Fruit fly (Drosophila melanogaster) whole organism, embryonic: ENCODE data around the gene CG42538.

Source experiments
- Adf1 ChIP-seq: fragments of 200-800 bp; sonication (Bioruptor generic); IDR thresholded peaks from 2 replicates; pipeline ENCODE4 v1.3.6; 2022; ENCODE audit warnings: missing biosample characterization, missing genetic modification characterization
- Aef1 ChIP-seq: fragments of 200-800 bp; sonication (Bioruptor generic); IDR thresholded peaks from 3 replicates; pipeline ENCODE4 v1.3.6; 2022; ENCODE audit warnings: missing biosample characterization, missing genetic modification characterization
- CG11398 ChIP-seq: fragments of 200-800 bp; sonication (Bioruptor generic); optimal IDR thresholded peaks from 2 replicates; lab custom pipeline; 2016; ENCODE audit warnings: missing biosample characterization, missing genetic modification characterization
- CG11560 ChIP-seq: fragments of 200-800 bp; sonication (Bioruptor generic); IDR thresholded peaks from 3 replicates; pipeline ENCODE4 v1.3.6; 2022; ENCODE audit warnings: missing biosample characterization, missing genetic modification characterization
- CG11695 ChIP-seq: fragments of 200-800 bp; sonication (Bioruptor generic); IDR thresholded peaks from 3 replicates; pipeline ENCODE4 v1.3.6; 2022; ENCODE audit warnings: missing biosample characterization, missing genetic modification characterization
- CG12155 ChIP-seq: fragments of 200-800 bp; sonication (Bioruptor generic); optimal IDR thresholded peaks from 3 replicates; lab custom pipeline; 2016; ENCODE audit warnings: missing biosample characterization, missing genetic modification characterization
- CG12659 ChIP-seq: fragments of 200-800 bp; sonication (Bioruptor generic); optimal IDR thresholded peaks from 3 replicates; lab custom pipeline; 2017; ENCODE audit warnings: mild to moderate bottlenecking, missing biosample characterization, missing genetic modification reagents, missing genetic modification characterization
- CG13123 ChIP-seq: fragments of 200-800 bp; sonication (Bioruptor generic); optimal IDR thresholded peaks from 2 replicates; lab custom pipeline; 2016; ENCODE audit warnings: missing biosample characterization, missing genetic modification characterization
- CG15696 ChIP-seq: fragments of 200-800 bp; sonication (Bioruptor generic); optimal IDR thresholded peaks from 2 replicates; lab custom pipeline; 2019; ENCODE audit warnings: missing biosample characterization, mild to moderate bottlenecking, missing genetic modification characterization, moderate library complexity
- CG1602 ChIP-seq: fragments of 200-800 bp; sonication (Bioruptor generic); optimal IDR thresholded peaks from 3 replicates; lab custom pipeline; 2016; ENCODE audit warnings: missing biosample characterization, missing genetic modification characterization
- CG17568 ChIP-seq: fragments of 200-800 bp; sonication (Bioruptor generic); optimal IDR thresholded peaks from 2 replicates; lab custom pipeline; 2018; ENCODE audit warnings: missing biosample characterization, mild to moderate bottlenecking, missing genetic modification characterization, moderate library complexity
- CG17612 ChIP-seq: fragments of 200-800 bp; sonication (Bioruptor generic); IDR thresholded peaks from 2 replicates; pipeline ENCODE4 v1.3.6; 2022; ENCODE audit warnings: missing biosample characterization, missing genetic modification characterization
- CG18764 ChIP-seq: fragments of 200-800 bp; sonication (Bioruptor generic); optimal IDR thresholded peaks from 3 replicates; lab custom pipeline; 2016; ENCODE audit warnings: missing biosample characterization, missing genetic modification characterization
- CG2116 ChIP-seq: fragments of 200-800 bp; sonication (Bioruptor generic); optimal IDR thresholded peaks from 3 replicates; lab custom pipeline; 2018; ENCODE audit warnings: missing biosample characterization, mild to moderate bottlenecking, missing genetic modification characterization
- CG34224 ChIP-seq: fragments of 200-800 bp; sonication (Bioruptor generic); IDR thresholded peaks from 3 replicates; pipeline ENCODE4 v1.3.6; 2022; ENCODE audit warnings: missing biosample characterization, missing genetic modification characterization; ENCODE audit not compliant: partially characterized antibody
- CG4707 ChIP-seq: fragments of 200-800 bp; sonication (Bioruptor generic); optimal IDR thresholded peaks from 2 replicates; lab custom pipeline; 2018; ENCODE audit warnings: missing biosample characterization, mild to moderate bottlenecking, missing genetic modification characterization, moderate library complexity
- CG6654 ChIP-seq: fragments of 200-800 bp; sonication (Bioruptor generic); optimal IDR thresholded peaks from 2 replicates; lab custom pipeline; 2017; ENCODE audit warnings: missing biosample characterization, mild to moderate bottlenecking, missing genetic modification characterization
- CG6791 ChIP-seq: fragments of 200-800 bp; sonication (Bioruptor generic); IDR thresholded peaks from 3 replicates; pipeline ENCODE4 v1.3.6; 2022; ENCODE audit warnings: missing biosample characterization, missing genetic modification characterization; ENCODE audit not compliant: partially characterized antibody
- CG7271 ChIP-seq: fragments of 200-800 bp; sonication (Bioruptor generic); optimal IDR thresholded peaks from 2 replicates; lab custom pipeline; 2018; ENCODE audit warnings: missing biosample characterization, mild to moderate bottlenecking, missing genetic modification characterization, moderate library complexity
- CG7556 ChIP-seq: fragments of 200-800 bp; sonication (Bioruptor generic); optimal IDR thresholded peaks from 2 replicates; lab custom pipeline; 2017; ENCODE audit warnings: missing biosample characterization, mild to moderate bottlenecking, missing genetic modification characterization
- CG7745 ChIP-seq: fragments of 200-800 bp; sonication (Bioruptor generic); optimal IDR thresholded peaks from 2 replicates; lab custom pipeline; 2018; ENCODE audit warnings: missing biosample characterization, mild to moderate bottlenecking, missing genetic modification characterization, moderate library complexity
- CoRest ChIP-seq: fragments of 200-800 bp; sonication (Bioruptor generic); optimal IDR thresholded peaks from 3 replicates; lab custom pipeline; 2018; ENCODE audit warnings: missing biosample characterization, mild to moderate bottlenecking, missing genetic modification characterization, moderate library complexity
- GATAe ChIP-seq: fragments of 200-800 bp; sonication (Bioruptor generic); conservative IDR thresholded peaks from 2 replicates; pipeline ENCODE4 v1.3.6; 2022; ENCODE audit warnings: missing biosample characterization, missing genetic modification characterization
- HLH3B ChIP-seq: fragments of 200-800 bp; sonication (Bioruptor generic); IDR thresholded peaks from 2 replicates; pipeline ENCODE4 v1.3.6; 2022; ENCODE audit warnings: missing biosample characterization, missing genetic modification characterization
- HLH54F ChIP-seq: fragments of 200-800 bp; sonication (Bioruptor generic); optimal IDR thresholded peaks from 3 replicates; lab custom pipeline; 2016; ENCODE audit warnings: missing biosample characterization, missing genetic modification characterization
- MESR4 ChIP-seq: fragments of 200-800 bp; sonication (Bioruptor generic); optimal IDR thresholded peaks from 2 replicates; lab custom pipeline; 2018; ENCODE audit warnings: missing biosample characterization, mild to moderate bottlenecking, missing genetic modification characterization, moderate library complexity
- Myb ChIP-seq: fragments of 200-800 bp; sonication (Bioruptor generic); optimal IDR thresholded peaks from 2 replicates; lab custom pipeline; 2016; ENCODE audit warnings: missing biosample characterization, missing genetic modification characterization
- NK7.1 ChIP-seq: fragments of 200-800 bp; sonication (Bioruptor generic); optimal IDR thresholded peaks from 3 replicates; lab custom pipeline; 2016; ENCODE audit warnings: missing biosample characterization, missing genetic modification characterization
- Oli ChIP-seq: fragments of 200-800 bp; sonication (Bioruptor generic); optimal IDR thresholded peaks from 2 replicates; lab custom pipeline; 2018; ENCODE audit warnings: missing biosample characterization, mild to moderate bottlenecking, missing genetic modification characterization, moderate library complexity
- Sox100B ChIP-seq: fragments of 200-800 bp; sonication (Bioruptor generic); optimal IDR thresholded peaks from 3 replicates; lab custom pipeline; 2018; ENCODE audit warnings: missing biosample characterization, mild to moderate bottlenecking, missing genetic modification characterization
- Tbp ChIP-seq: fragments of >200 bp; optimal IDR thresholded peaks from 2 replicates; lab custom pipeline; 2018; ENCODE audit warnings: missing biosample characterization, missing genetic modification characterization
- br ChIP-seq: fragments of >200 bp; optimal IDR thresholded peaks from 2 replicates; lab custom pipeline; 2017
- cato ChIP-seq: fragments of 200-800 bp; sonication (Bioruptor generic); optimal IDR thresholded peaks from 2 replicates; lab custom pipeline; 2016; ENCODE audit warnings: missing biosample characterization, missing genetic modification characterization, borderline replicate concordance
- chinmo ChIP-seq: fragments of 200-800 bp; sonication (Bioruptor generic); IDR thresholded peaks from 4 replicates; pipeline ENCODE4 v1.3.6; 2022; ENCODE audit warnings: missing biosample characterization, missing genetic modification characterization; ENCODE audit not compliant: partially characterized antibody
- crc ChIP-seq: fragments of 200-800 bp; sonication (Bioruptor generic); optimal IDR thresholded peaks from 2 replicates; lab custom pipeline; 2016; ENCODE audit warnings: missing biosample characterization, missing genetic modification characterization
- emc ChIP-seq: fragments of 200-800 bp; sonication (Bioruptor generic); optimal IDR thresholded peaks from 2 replicates; lab custom pipeline; 2016; ENCODE audit warnings: missing biosample characterization, missing genetic modification characterization
- ems ChIP-seq: fragments of 200-800 bp; sonication (Bioruptor generic); optimal IDR thresholded peaks from 3 replicates; lab custom pipeline; 2016; ENCODE audit warnings: missing biosample characterization, missing genetic modification characterization
- gcm ChIP-seq: fragments of 200-800 bp; sonication (Bioruptor generic); optimal IDR thresholded peaks from 2 replicates; lab custom pipeline; 2019; ENCODE audit warnings: missing biosample characterization, mild to moderate bottlenecking, missing genetic modification characterization, moderate library complexity
- lab ChIP-seq: fragments of 200-800 bp; sonication (Bioruptor generic); optimal IDR thresholded peaks from 3 replicates; lab custom pipeline; 2017; ENCODE audit warnings: missing biosample characterization, missing genetic modification characterization, mild to moderate bottlenecking, moderate library complexity, missing genetic modification reagents
- prd ChIP-seq, 3 experiments: fragments of >200 bp in 2 of 3; fragments of 200-800 bp in 1 of 3; sonication (Bioruptor generic) in 1 of 3; optimal IDR thresholded peaks in 2 of 3; IDR thresholded peaks in 1 of 3; 2 replicates in 2 of 3; 3 replicates in 1 of 3; pipeline versions ENCODE4 v1.3.6 to Lab custom; 2017 to 2022; ENCODE audit warnings: missing biosample characterization in 1 of 3, missing genetic modification characterization in 1 of 3
- pzg ChIP-seq: fragments of 200-800 bp; sonication (Bioruptor generic); optimal IDR thresholded peaks from 3 replicates; lab custom pipeline; 2018; ENCODE audit warnings: missing biosample characterization, mild to moderate bottlenecking, missing genetic modification characterization, moderate library complexity
- repo ChIP-seq: fragments of 200-800 bp; sonication (Bioruptor generic); optimal IDR thresholded peaks from 2 replicates; lab custom pipeline; 2016; ENCODE audit warnings: missing biosample characterization, missing genetic modification characterization
- slbo ChIP-seq: fragments of 200-800 bp; sonication (Bioruptor generic); IDR thresholded peaks from 2 replicates; pipeline ENCODE4 v1.3.6; 2022; ENCODE audit warnings: missing biosample characterization, missing genetic modification characterization
- slou ChIP-seq: fragments of 200-800 bp; sonication (Bioruptor generic); optimal IDR thresholded peaks from 3 replicates; lab custom pipeline; 2016; ENCODE audit warnings: missing biosample characterization, missing genetic modification characterization
- stc ChIP-seq: fragments of 200-800 bp; sonication (Bioruptor generic); IDR thresholded peaks from 2 replicates; pipeline ENCODE4 v1.3.6; 2022; ENCODE audit warnings: missing biosample characterization, missing genetic modification characterization
- stwl ChIP-seq: fragments of 200-800 bp; sonication (Bioruptor generic); optimal IDR thresholded peaks from 3 replicates; lab custom pipeline; 2018; ENCODE audit warnings: missing biosample characterization, mild to moderate bottlenecking, missing genetic modification characterization, moderate library complexity
- tna ChIP-seq: fragments of 200-800 bp; sonication (Bioruptor generic); IDR thresholded peaks from 2 replicates; pipeline ENCODE4 v1.3.6; 2022; ENCODE audit warnings: missing biosample characterization, missing genetic modification characterization; ENCODE audit not compliant: partially characterized antibody
- tx ChIP-seq: fragments of 200-800 bp; sonication (Bioruptor generic); optimal IDR thresholded peaks from 2 replicates; lab custom pipeline; 2016; ENCODE audit warnings: missing biosample characterization, missing genetic modification characterization
- zfh2 ChIP-seq: fragments of 200-800 bp; sonication (Bioruptor generic); optimal IDR thresholded peaks from 2 replicates; lab custom pipeline; 2016; ENCODE audit warnings: missing biosample characterization, missing genetic modification characterization

The CG42538 gene

DNA sequence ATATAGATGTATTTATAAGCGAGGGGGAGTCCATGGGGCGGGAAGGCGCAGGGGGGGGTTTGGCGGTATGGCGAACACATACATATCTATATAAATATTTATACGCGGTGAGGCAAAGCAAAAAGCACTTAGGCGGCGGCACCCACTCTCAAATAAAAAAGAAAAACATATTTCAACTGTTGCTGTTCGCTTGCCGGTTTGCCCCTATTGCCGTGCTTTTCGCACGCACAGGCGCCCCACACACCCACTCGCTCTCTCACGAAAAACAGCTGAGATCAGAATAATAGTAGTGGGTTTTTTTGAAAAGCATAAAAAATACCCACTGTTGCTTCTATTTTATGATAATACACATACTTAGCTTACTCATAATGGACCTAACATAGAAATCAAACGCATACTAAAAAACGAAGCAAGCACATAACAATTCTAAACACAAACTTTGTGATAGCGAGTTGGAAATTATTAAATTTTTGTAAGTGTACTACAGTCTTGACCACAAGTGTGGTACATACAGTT lies 33.1 kb upstream of the CG42538 start (continued):
- TF ChIP-seq CG34224: peak; percentile 47; the same call in 1 of the 3 replicates
- TF ChIP-seq CG7556 (GFP tag; lab: Kevin White, UChicago): peak; percentile 81
- peak; percentile 81 for TF ChIP-seq Oli (tag; lab: Kevin White, UChicago)
- TF ChIP-seq lab (GFP tag; lab: Kevin White, UChicago): peak; percentile 90
- TF ChIP-seq CG17568 (GFP tag; lab: Kevin White, UChicago): peak; percentile 52
- TF ChIP-seq crc (GFP tag; lab: Kevin White, UChicago): peak; percentile 67
- TF ChIP-seq CG4707 (GFP tag; lab: Kevin White, UChicago): no peak
- peak; percentile 25 for TF ChIP-seq CG18764 (GFP tag; lab: Kevin White, UChicago)
- TF ChIP-seq pzg (GFP tag; lab: Kevin White, UChicago): peak; percentile 11
- peak; percentile 72 for TF ChIP-seq NK7.1
- peak; percentile 59 for TF ChIP-seq Myb (GFP tag; lab: Kevin White, UChicago)
- peak; percentile 90 for TF ChIP-seq zfh2
- TF ChIP-seq Sox100B (GFP tag; lab: Kevin White, UChicago): peak; percentile 49
- TF ChIP-seq CG15696 (tag; lab: Kevin White, UChicago): peak; percentile 13
- peak; percentile 35 for TF ChIP-seq CG6654 (GFP tag; lab: Kevin White, UChicago)
- TF ChIP-seq Adf1 (GFP tag; lab: Robert Waterston, UW): peak; percentile 60; the same call in 1 of the 2 replicates
- TF ChIP-seq CG12659 (GFP tag; lab: Kevin White, UChicago): peak; percentile 87
- TF ChIP-seq br (lab: Kevin White, UChicago): no peak
- peak; percentile 83 for TF ChIP-seq CoRest (tag; lab: Kevin White, UChicago)
- TF ChIP-seq tna (GFP tag; lab: Robert Waterston, UW): 0 out of 2 replicates have a peak, but pooled peaks have one; percentile 47
- no peak for TF ChIP-seq CG11560 (tag; lab: Robert Waterston, UW)
- peak; percentile 40; the same call in 1 of the 2 replicates for TF ChIP-seq GATAe (GFP tag; lab: Robert Waterston, UW)
- peak; percentile 76 for TF ChIP-seq CG12155 (GFP tag; lab: Kevin White, UChicago)
- TF ChIP-seq repo (GFP tag; lab: Kevin White, UChicago): peak; percentile 71
- TF ChIP-seq CG13123 (GFP tag; lab: Kevin White, UChicago): no peak
- TF ChIP-seq CG17612: peak; percentile 48; the same call in 1 of the 2 replicates
- 0 out of 2 replicates have a peak, but pooled peaks have one; percentile 36 for TF ChIP-seq HLH3B (GFP tag; lab: Robert Waterston, UW)
- peak; percentile 74 for TF ChIP-seq tx (GFP tag; lab: Kevin White, UChicago)
- no peak for TF ChIP-seq stwl (tag; lab: Kevin White, UChicago)
- TF ChIP-seq CG11398 (GFP tag; lab: Kevin White, UChicago): peak; percentile 56
- no peak for TF ChIP-seq CG6791
- peak; percentile 22 for TF ChIP-seq CG2116 (GFP tag; lab: Kevin White, UChicago)
- peak; percentile 86 for TF ChIP-seq HLH54F (GFP tag; lab: Kevin White, UChicago)
- TF ChIP-seq stc (GFP tag; lab: Robert Waterston, UW): peak; percentile 66
- peak; percentile 75; the same call in 1 of the 4 replicates for TF ChIP-seq chinmo
- TF ChIP-seq CG1602 (GFP tag; lab: Kevin White, UChicago): peak; percentile 51
- peak; percentile 19 for TF ChIP-seq cato
- TF ChIP-seq CG11695 (GFP tag; lab: Robert Waterston, UW): peak; percentile 71; the same call in 2 of the 3 replicates
- no peak for TF ChIP-seq MESR4 (GFP tag; lab: Kevin White, UChicago)
- peak; percentile 14 for TF ChIP-seq emc
- peak; percentile 71 for TF ChIP-seq gcm (GFP tag; lab: Kevin White, UChicago)
- no peak for TF ChIP-seq CG7745
- TF ChIP-seq prd (optimal IDR thresholded peaks at IDR 0.05; lab: Kevin White, UChicago): no peak
- TF ChIP-seq prd (GFP tag; IDR thresholded peaks at IDR 0.05; lab: Robert Waterston, UW): peak; percentile 61
- TF ChIP-seq slou: peak; percentile 39
- no peak for TF ChIP-seq Tbp (GFP tag; lab: Kevin White, UChicago)
- peak; percentile 57 for TF ChIP-seq ems (GFP tag; lab: Kevin White, UChicago)
- TF ChIP-seq slbo: peak; percentile 80
- TF ChIP-seq CG7271 (tag; lab: Kevin White, UChicago): no peak
- TF ChIP-seq Aef1: peak; percentile 58
